Comparison of ENCODE assay signal across 6 fruit fly cellular contexts in genomic region chr3R:22356464-22357410, dm6.
TF ChIP-seq lines count a peak whose summit lies in the region.

Sar1 (plus strand) TSS chr3R:22356685.

- TF ChIP-seq CTCF in S2 (optimal IDR thresholded peaks at IDR 0.05; lab: Kevin White, UChicago), result peak; percentile 72 to 77
- TF ChIP-seq CTCF in whole organism, embryonic (GFP tag; optimal IDR thresholded peaks at IDR 0.05; lab: Kevin White, UChicago), result peak; percentile 60

TF ChIP-seq in whole organism, adult, 20 proteins besides CTCF, POLR2A, EP300 and RAD21 (continues in another document):
- TF ChIP-seq toe (GFP tag; optimal IDR thresholded peaks at IDR 0.05; lab: Kevin White, UChicago), result no peak
- TF ChIP-seq bab1 (GFP tag; optimal IDR thresholded peaks at IDR 0.05; lab: Kevin White, UChicago), result peak; percentile 46
- TF ChIP-seq ovo (GFP tag; optimal IDR thresholded peaks at IDR 0.05; lab: Kevin White, UChicago), result no peak
- TF ChIP-seq Clk (GFP tag; optimal IDR thresholded peaks at IDR 0.05; lab: Kevin White, UChicago), result peak; percentile 21
- TF ChIP-seq pad (GFP tag; optimal IDR thresholded peaks at IDR 0.05; lab: Kevin White, UChicago), result peak; percentile 26
- peak; percentile 36 for TF ChIP-seq Mnt (GFP tag; optimal IDR thresholded peaks at IDR 0.05; lab: Kevin White, UChicago)
- no peak for TF ChIP-seq kay (GFP tag; lab: Kevin White, UChicago; ENCODE audit: borderline replicate concordance)
- no peak for TF ChIP-seq cnc (optimal IDR thresholded peaks at IDR 0.05; lab: Kevin White, UChicago)
- TF ChIP-seq CG33017 (tag; optimal IDR thresholded peaks at IDR 0.05; lab: Kevin White, UChicago), result no peak
- TF ChIP-seq cic (GFP tag; optimal IDR thresholded peaks at IDR 0.05; lab: Kevin White, UChicago), result peak; percentile 61
- TF ChIP-seq CG12768 (GFP tag; optimal IDR thresholded peaks at IDR 0.05; lab: Kevin White, UChicago), result peak; percentile 47
- peak; percentile 18 for TF ChIP-seq Crg-1 (GFP tag; optimal IDR thresholded peaks at IDR 0.05; lab: Kevin White, UChicago)
- no peak for TF ChIP-seq CG7045 (GFP tag; optimal IDR thresholded peaks at IDR 0.05; lab: Kevin White, UChicago)
- TF ChIP-seq CG11617 (GFP tag; optimal IDR thresholded peaks at IDR 0.05; lab: Kevin White, UChicago), result peak; percentile 21
- peak; percentile 13 for TF ChIP-seq CG7101 (tag; optimal IDR thresholded peaks at IDR 0.05; lab: Kevin White, UChicago)
- no peak for TF ChIP-seq tj (GFP tag; optimal IDR thresholded peaks at IDR 0.05; lab: Kevin White, UChicago)
- no peak for TF ChIP-seq Hr96 (GFP tag; optimal IDR thresholded peaks at IDR 0.05; lab: Kevin White, UChicago)
- TF ChIP-seq CG1620 (GFP tag; optimal IDR thresholded peaks at IDR 0.05; lab: Kevin White, UChicago), result peak; percentile 58

TF ChIP-seq in whole organism, embryonic, 481 proteins besides CTCF, POLR2A, EP300 and RAD21 (continues in another document):
- TF ChIP-seq CG13424 (tag; optimal IDR thresholded peaks at IDR 0.05; lab: Kevin White, UChicago) (peak; percentile 25), D19B (GFP tag; optimal IDR thresholded peaks at IDR 0.05; lab: Kevin White, UChicago) (no peak), ase (GFP tag; IDR thresholded peaks at IDR 0.05; lab: Robert Waterston, UW) (no peak), sd (tag; optimal IDR thresholded peaks at IDR 0.05; lab: Kevin White, UChicago) (peak; percentile 4), CrebB (tag; optimal IDR thresholded peaks at IDR 0.05; lab: Kevin White, UChicago) (peak; percentile 22), CG10321 (GFP tag; IDR thresholded peaks at IDR 0.05; lab: Robert Waterston, UW) (no peak), CG11093 (GFP tag; IDR thresholded peaks at IDR 0.05; lab: Robert Waterston, UW) (no peak; the same call in 2 of the 3 replicates), Adf1 (GFP tag; IDR thresholded peaks at IDR 0.05; lab: Robert Waterston, UW) (no peak; the same call in 1 of the 2 replicates), MESR4 (GFP tag; optimal IDR thresholded peaks at IDR 0.05; lab: Kevin White, UChicago) (peak; percentile 86), CG12391 (tag; optimal IDR thresholded peaks at IDR 0.05; lab: Kevin White, UChicago) (peak; percentile 51), Doc2 (GFP tag; IDR thresholded peaks at IDR 0.05; lab: Robert Waterston, UW) (no peak), Rx (GFP tag; IDR thresholded peaks at IDR 0.05; lab: Robert Waterston, UW) (no peak), oc (tag; optimal IDR thresholded peaks at IDR 0.05; lab: Kevin White, UChicago) (no peak), Six4 (GFP tag; optimal IDR thresholded peaks at IDR 0.05; lab: Kevin White, UChicago) (no peak), CG31388 (GFP tag; optimal IDR thresholded peaks at IDR 0.05; lab: Kevin White, UChicago) (no peak), Lpt (GFP tag; optimal IDR thresholded peaks at IDR 0.05; lab: Kevin White, UChicago) (no peak), CG16815 (GFP tag; optimal IDR thresholded peaks at IDR 0.05; lab: Kevin White, UChicago) (no peak), croc (GFP tag; conservative IDR thresholded peaks at IDR 0.05; lab: Robert Waterston, UW) (no peak), slou (GFP tag; optimal IDR thresholded peaks at IDR 0.05; lab: Kevin White, UChicago) (no peak)

TF ChIP-seq in whole organism, prepupa, 60 proteins besides CTCF, POLR2A, EP300 and RAD21 (continues in another document):
- no peak for TF ChIP-seq CG4318 (GFP tag; optimal IDR thresholded peaks at IDR 0.05; lab: Kevin White, UChicago)
- TF ChIP-seq CG34406 (GFP tag; optimal IDR thresholded peaks at IDR 0.05; lab: Kevin White, UChicago), result no peak
- peak; percentile 41 for TF ChIP-seq CG6276 (GFP tag; optimal IDR thresholded peaks at IDR 0.05; lab: Kevin White, UChicago)
- no peak for TF ChIP-seq OdsH (GFP tag; optimal IDR thresholded peaks at IDR 0.05; lab: Kevin White, UChicago)
- TF ChIP-seq Blimp-1 (GFP tag; optimal IDR thresholded peaks at IDR 0.05; lab: Kevin White, UChicago), result peak; percentile 96
- TF ChIP-seq CG3919 (GFP tag; optimal IDR thresholded peaks at IDR 0.05; lab: Kevin White, UChicago), result peak; percentile 1
- TF ChIP-seq pdm3 (GFP tag; optimal IDR thresholded peaks at IDR 0.05; lab: Kevin White, UChicago), result no peak
- no peak for TF ChIP-seq CG3032 (tag; optimal IDR thresholded peaks at IDR 0.05; lab: Kevin White, UChicago)
- TF ChIP-seq Ets21C (GFP tag; optimal IDR thresholded peaks at IDR 0.05; lab: Kevin White, UChicago), result no peak
- TF ChIP-seq CG11902 (GFP tag; optimal IDR thresholded peaks at IDR 0.05; lab: Kevin White, UChicago), result no peak
- TF ChIP-seq Eip75B (GFP tag; optimal IDR thresholded peaks at IDR 0.05; lab: Kevin White, UChicago), result peak; percentile 73
- no peak for TF ChIP-seq lz (GFP tag; optimal IDR thresholded peaks at IDR 0.05; lab: Kevin White, UChicago)
- peak; percentile 44 for TF ChIP-seq svp (GFP tag; lab: Kevin White, UChicago)
- TF ChIP-seq CG6792 (GFP tag; optimal IDR thresholded peaks at IDR 0.05; lab: Kevin White, UChicago), result no peak
- TF ChIP-seq eg (GFP tag; IDR thresholded peaks at IDR 0.05; lab: Robert Waterston, UW), result no peak
- no peak for TF ChIP-seq Ets96B (tag; optimal IDR thresholded peaks at IDR 0.05; lab: Kevin White, UChicago)
- TF ChIP-seq CG8319 (GFP tag; optimal IDR thresholded peaks at IDR 0.05; lab: Kevin White, UChicago), result no peak
- TF ChIP-seq CG1621 (tag; optimal IDR thresholded peaks at IDR 0.05; lab: Kevin White, UChicago), result peak; percentile 62
- TF ChIP-seq CG10669 (GFP tag; optimal IDR thresholded peaks at IDR 0.05; lab: Kevin White, UChicago), result no peak
- no peak for TF ChIP-seq topi (GFP tag; optimal IDR thresholded peaks at IDR 0.05; lab: Kevin White, UChicago)
- TF ChIP-seq fd85E (GFP tag; optimal IDR thresholded peaks at IDR 0.05; lab: Kevin White, UChicago), result no peak

TF ChIP-seq in whole organism, pupa, 21 proteins besides CTCF, POLR2A, EP300 and RAD21:
- TF ChIP-seq Pif1B (GFP tag; optimal IDR thresholded peaks at IDR 0.05; lab: Kevin White, UChicago) (no peak), CG14655 (GFP tag; optimal IDR thresholded peaks at IDR 0.05; lab: Kevin White, UChicago) (no peak), EcR (GFP tag; optimal IDR thresholded peaks at IDR 0.05; lab: Kevin White, UChicago) (peak; percentile 79), rn (GFP tag; IDR thresholded peaks at IDR 0.05; lab: Robert Waterston, UW) (no peak), Snoo (tag; optimal IDR thresholded peaks at IDR 0.05; lab: Kevin White, UChicago) (peak; percentile 8)

TF ChIP-seq in whole organism, wandering third instar larva, 38 proteins besides CTCF, POLR2A, EP300 and RAD21:
- no peak for TF ChIP-seq CrebA (GFP tag; optimal IDR thresholded peaks at IDR 0.05; lab: Kevin White, UChicago; ENCODE audit: borderline replicate concordance)
- TF ChIP-seq HLH106 (tag; optimal IDR thresholded peaks at IDR 0.05; lab: Kevin White, UChicago), result peak; percentile 31
- no peak for TF ChIP-seq fru (GFP tag; optimal IDR thresholded peaks at IDR 0.05; lab: Kevin White, UChicago)
- no peak for TF ChIP-seq dsf (GFP tag; optimal IDR thresholded peaks at IDR 0.05; lab: Kevin White, UChicago; ENCODE audit: borderline replicate concordance)
- peak; percentile 30 for TF ChIP-seq N (GFP tag; optimal IDR thresholded peaks at IDR 0.05; lab: Kevin White, UChicago)
- TF ChIP-seq sv (GFP tag; optimal IDR thresholded peaks at IDR 0.05; lab: Kevin White, UChicago), result no peak
- TF ChIP-seq CG32264 (GFP tag; optimal IDR thresholded peaks at IDR 0.05; lab: Kevin White, UChicago), result no peak
- peak; percentile 10 for TF ChIP-seq Myc (optimal IDR thresholded peaks at IDR 0.05; lab: Kevin White, UChicago)
- no peak for TF ChIP-seq Dfd (GFP tag; optimal IDR thresholded peaks at IDR 0.05; lab: Kevin White, UChicago)
- TF ChIP-seq jim (GFP tag; optimal IDR thresholded peaks at IDR 0.05; lab: Kevin White, UChicago), result no peak
- no peak for TF ChIP-seq rgr (GFP tag; optimal IDR thresholded peaks at IDR 0.05; lab: Kevin White, UChicago)
- no peak for TF ChIP-seq CG9705 (GFP tag; optimal IDR thresholded peaks at IDR 0.05; lab: Kevin White, UChicago)
- TF ChIP-seq OdsH (GFP tag; optimal IDR thresholded peaks at IDR 0.05; lab: Kevin White, UChicago), result no peak
- TF ChIP-seq Rel (GFP tag; optimal IDR thresholded peaks at IDR 0.05; lab: Kevin White, UChicago), result no peak
- no peak for TF ChIP-seq Rel (tag; optimal IDR thresholded peaks at IDR 0.05; lab: Kevin White, UChicago)
- no peak for TF ChIP-seq usp (GFP tag; optimal IDR thresholded peaks at IDR 0.05; lab: Kevin White, UChicago)
- no peak for TF ChIP-seq dmrt93B (GFP tag; optimal IDR thresholded peaks at IDR 0.05; lab: Kevin White, UChicago)
- no peak for TF ChIP-seq Dif (GFP tag; optimal IDR thresholded peaks at IDR 0.05; lab: Kevin White, UChicago; ENCODE audit: partially characterized antibody)
- TF ChIP-seq Vsx2 (GFP tag; optimal IDR thresholded peaks at IDR 0.05; lab: Kevin White, UChicago; ENCODE audit: partially characterized antibody), result peak; percentile 82
- TF ChIP-seq tai (GFP tag; optimal IDR thresholded peaks at IDR 0.05; lab: Kevin White, UChicago), result no peak
- no peak for TF ChIP-seq dl (GFP tag; optimal IDR thresholded peaks at IDR 0.05; lab: Kevin White, UChicago; ENCODE audit: insufficient read depth in 1 of 2, partially characterized antibody in 2 of 2)
- no peak for TF ChIP-seq Hnf4 (GFP tag; optimal IDR thresholded peaks at IDR 0.05; lab: Kevin White, UChicago)
- no peak for TF ChIP-seq Hr83 (GFP tag; optimal IDR thresholded peaks at IDR 0.05; lab: Kevin White, UChicago; ENCODE audit: poor library complexity, severe bottlenecking)
- TF ChIP-seq sage (GFP tag; optimal IDR thresholded peaks at IDR 0.05; lab: Kevin White, UChicago), result no peak
- no peak for TF ChIP-seq Mio (GFP tag; optimal IDR thresholded peaks at IDR 0.05; lab: Kevin White, UChicago)
- no peak for TF ChIP-seq lola (GFP tag; optimal IDR thresholded peaks at IDR 0.05; lab: Kevin White, UChicago)
- TF ChIP-seq pan (optimal IDR thresholded peaks at IDR 0.05; lab: Kevin White, UChicago), result no peak
- TF ChIP-seq Sp1 (GFP tag; optimal IDR thresholded peaks at IDR 0.05; lab: Kevin White, UChicago), result no peak
- TF ChIP-seq Jra (GFP tag; optimal IDR thresholded peaks at IDR 0.05; lab: Kevin White, UChicago), result no peak
- no peak for TF ChIP-seq woc (GFP tag; optimal IDR thresholded peaks at IDR 0.05; lab: Kevin White, UChicago)
- TF ChIP-seq Abd-B (GFP tag; optimal IDR thresholded peaks at IDR 0.05; lab: Kevin White, UChicago), result no peak
- peak; percentile 30 for TF ChIP-seq h (GFP tag; optimal IDR thresholded peaks at IDR 0.05; lab: Kevin White, UChicago)
- no peak for TF ChIP-seq psq (GFP tag; optimal IDR thresholded peaks at IDR 0.05; lab: Kevin White, UChicago)
- peak in 1 of 2 experiments; percentile 34 for TF ChIP-seq foxo (GFP tag; optimal IDR thresholded peaks at IDR 0.05; lab: Kevin White, UChicago)
- TF ChIP-seq br (GFP tag; optimal IDR thresholded peaks at IDR 0.05; lab: Kevin White, UChicago), result peak; percentile 10
